Worm (Caenorhabditis elegans) whole organism, midembryonic: ENCODE results near the gene F41E7.7.

Source experiments
- T22C8.4 ChIP-seq: fragments of 200-800 bp; sonication (Bioruptor generic); IDR thresholded peaks from 2 replicates; pipeline ENCODE4 v1.3.6; 2022; ENCODE audit warnings: missing genetic modification characterization, missing compliant biosample characterization
- cog-1 ChIP-seq: sonication (generic microtip); optimal IDR thresholded peaks from 2 replicates; lab custom pipeline; 2016; ENCODE audit warnings: missing genetic modification characterization, missing compliant biosample characterization
- flt-1 ChIP-seq: fragments of 200-800 bp; sonication (Bioruptor generic); IDR thresholded peaks from 2 replicates; pipeline ENCODE4 v1.3.6; 2022; ENCODE audit warnings: missing genetic modification characterization, missing compliant biosample characterization
- klf-2 ChIP-seq: fragments of 200-800 bp; sonication (Bioruptor generic); conservative IDR thresholded peaks from 2 replicates; pipeline ENCODE4 v1.3.6; 2022; ENCODE audit warnings: missing genetic modification reagents, missing genetic modification characterization, missing compliant biosample characterization
- med-1 ChIP-seq: sonication (generic microtip); optimal IDR thresholded peaks from 2 replicates; lab custom pipeline; 2017; ENCODE audit warnings: missing genetic modification characterization, mild to moderate bottlenecking, missing compliant biosample characterization, antibody characterized with exemption, missing genetic modification reagents; ENCODE audit not compliant: insufficient read depth
- ref-1 ChIP-seq: fragments of 200-800 bp; sonication (Bioruptor generic); conservative IDR thresholded peaks from 2 replicates; pipeline ENCODE4 v1.3.6; 2022; ENCODE audit warnings: missing genetic modification reagents, missing genetic modification characterization, missing compliant biosample characterization
- tab-1 ChIP-seq: fragments of 200-800 bp; sonication (Bioruptor generic); IDR thresholded peaks from 2 replicates; pipeline ENCODE4 v1.3.6; 2022; ENCODE audit warnings: missing genetic modification characterization, missing compliant biosample characterization
- ztf-23 ChIP-seq: fragments of 200-800 bp; sonication (Bioruptor generic); IDR thresholded peaks from 2 replicates; pipeline ENCODE4 v1.3.6; 2022; ENCODE audit warnings: missing genetic modification reagents, missing genetic modification characterization, missing compliant biosample characterization
- ztf-29 ChIP-seq: fragments of 200-800 bp; sonication (Bioruptor generic); IDR thresholded peaks from 2 replicates; pipeline ENCODE4 v1.3.6; 2022; ENCODE audit warnings: missing genetic modification reagents, missing genetic modification characterization, missing compliant biosample characterization

F41E7.7 gene

ce11 chrX:10321401-10321800 is 13.8 kb downstream of the F41E7.7 start:
- TF ChIP-seq klf-2: no peak
- no peak for TF ChIP-seq tab-1
- no peak for TF ChIP-seq cog-1 (tag; lab: Kevin White, UChicago)
- TF ChIP-seq T22C8.4 (GFP tag; lab: Robert Waterston, UW): no peak
- TF ChIP-seq ztf-29 (GFP tag; lab: Robert Waterston, UW): no peak
- TF ChIP-seq ref-1: no peak
- no peak for TF ChIP-seq ztf-23 (GFP tag; lab: Robert Waterston, UW)
- no peak for TF ChIP-seq flt-1 (GFP tag; lab: Robert Waterston, UW)
- TF ChIP-seq med-1 (GFP tag; lab: Kevin White, UChicago): no peak

- no peak for TF ChIP-seq ref-1
Observed at ce11 chrX:10327323-10328022, 19.9 kb downstream of the F41E7.7 start, which contains the start of gene acl-5. Gene acl-5 (minus strand): TSS chrX:10327456.

- peak; percentile 20 for TF ChIP-seq cog-1 (tag; lab: Kevin White, UChicago)
- no peak for TF ChIP-seq T22C8.4 (GFP tag; lab: Robert Waterston, UW)
- TF ChIP-seq ref-1: no peak
- no peak for TF ChIP-seq med-1 (GFP tag; lab: Kevin White, UChicago)
Observed at ce11 chrX:10332035-10332614, 24.5 kb downstream of the F41E7.7 start.

DNA sequence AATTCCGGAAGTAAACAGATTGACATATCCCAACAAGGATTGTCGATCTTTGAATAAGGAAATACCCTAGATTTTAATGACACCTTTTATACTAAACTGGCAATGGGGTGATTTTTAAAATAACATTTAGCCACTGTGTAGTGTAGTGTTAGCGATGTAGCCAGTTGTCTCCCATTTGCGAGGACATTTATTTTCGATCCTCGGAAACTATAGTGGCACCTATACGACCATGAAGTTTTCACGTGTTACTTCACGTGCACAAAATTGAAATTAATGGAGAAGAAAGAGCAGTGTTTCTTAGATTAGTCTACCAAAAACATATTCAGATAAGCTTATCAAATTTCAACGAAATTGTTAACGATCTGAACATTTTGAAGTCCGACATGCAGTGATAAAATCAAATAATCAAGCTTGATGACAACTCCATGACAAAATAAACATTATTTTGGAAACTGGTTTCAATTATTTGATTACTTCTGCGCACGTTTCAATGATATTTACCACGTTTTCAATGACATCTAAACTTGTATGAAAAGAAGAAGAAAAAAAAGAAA is 25.8 kb downstream of the F41E7.7 start, which contains the start of gene R07E3.4:
Gene R07E3.4, minus strand, starts transcription at position 51 of the 554 bp plus-strand sequence.
- TF ChIP-seq T22C8.4 (GFP tag; lab: Robert Waterston, UW) (no peak), ref-1 (no peak), ztf-23 (GFP tag; lab: Robert Waterston, UW) (no peak), klf-2 (no peak), flt-1 (GFP tag; lab: Robert Waterston, UW) (no peak), med-1 (GFP tag; lab: Kevin White, UChicago) (no peak), ztf-29 (GFP tag; lab: Robert Waterston, UW) (no peak), tab-1 (no peak), cog-1 (tag; lab: Kevin White, UChicago) (no peak)

- TF ChIP-seq klf-2: no peak
- TF ChIP-seq cog-1 (tag; lab: Kevin White, UChicago): no peak
- TF ChIP-seq tab-1: no peak
- no peak for TF ChIP-seq ztf-29 (GFP tag; lab: Robert Waterston, UW)
- TF ChIP-seq flt-1 (GFP tag; lab: Robert Waterston, UW): no peak
- no peak for TF ChIP-seq T22C8.4 (GFP tag; lab: Robert Waterston, UW)
- no peak for TF ChIP-seq med-1 (GFP tag; lab: Kevin White, UChicago)
- no peak for TF ChIP-seq ztf-23 (GFP tag; lab: Robert Waterston, UW)
Observed at ce11 chrX:10336138-10336537, 28.5 kb downstream of the F41E7.7 start, which contains the start of gene idpa-3. Gene idpa-3 (plus strand): TSS chrX:10336438.

DNA sequence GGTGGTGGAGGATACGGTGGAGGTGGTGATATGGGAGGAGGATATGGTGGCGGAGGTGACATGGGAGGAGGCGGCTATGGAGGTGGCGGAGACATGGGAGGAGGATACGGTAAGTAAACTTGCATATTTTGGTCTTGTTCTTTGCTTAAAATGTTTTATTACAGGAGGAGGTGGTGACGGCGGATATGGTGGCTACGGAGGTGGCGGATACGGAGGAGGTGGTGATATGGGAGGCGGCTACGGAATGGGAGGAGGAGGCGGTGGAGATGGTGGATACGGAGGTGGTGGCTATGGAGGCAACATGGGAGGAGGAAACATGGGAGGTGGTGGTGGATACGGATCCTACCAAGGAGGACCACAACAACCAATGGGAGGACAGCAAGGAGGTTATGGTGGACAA is 29.0 kb downstream of the F41E7.7 start:
- no peak for TF ChIP-seq klf-2
- 0 out of 2 replicates have a peak, but pooled peaks have one; percentile 45 for TF ChIP-seq ztf-23 (GFP tag; lab: Robert Waterston, UW)

DNA sequence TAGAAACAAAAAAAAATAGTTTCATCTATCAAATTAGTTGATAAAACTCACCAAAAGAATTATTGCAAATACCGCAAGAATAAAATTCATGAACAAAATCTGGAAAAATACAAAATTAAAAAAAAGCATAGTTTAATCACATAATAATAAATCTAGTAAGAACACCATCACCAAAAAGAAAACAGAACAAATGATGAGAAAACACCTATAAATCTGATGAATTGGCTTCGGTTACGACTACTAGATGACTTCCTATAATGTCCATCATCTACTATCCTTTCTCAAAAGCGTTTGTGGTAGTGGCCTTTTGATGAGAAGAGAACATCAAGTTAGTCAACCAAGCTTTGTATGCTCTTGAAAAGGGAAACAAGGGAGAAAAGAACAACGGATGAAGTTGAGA is 30.5 kb downstream of the F41E7.7 start, which contains the start of gene cut-5:
Gene cut-5, minus strand, starts transcription at position 101 of the 400 bp plus-strand sequence.
- TF ChIP-seq tab-1: no peak
- TF ChIP-seq flt-1 (GFP tag; lab: Robert Waterston, UW): no peak
- TF ChIP-seq klf-2: no peak
- TF ChIP-seq T22C8.4 (GFP tag; lab: Robert Waterston, UW): no peak
- no peak for TF ChIP-seq ztf-29 (GFP tag; lab: Robert Waterston, UW)
- TF ChIP-seq med-1 (GFP tag; lab: Kevin White, UChicago): no peak
- TF ChIP-seq ref-1: no peak
- no peak for TF ChIP-seq cog-1 (tag; lab: Kevin White, UChicago)
- no peak for TF ChIP-seq ztf-23 (GFP tag; lab: Robert Waterston, UW)

DNA sequence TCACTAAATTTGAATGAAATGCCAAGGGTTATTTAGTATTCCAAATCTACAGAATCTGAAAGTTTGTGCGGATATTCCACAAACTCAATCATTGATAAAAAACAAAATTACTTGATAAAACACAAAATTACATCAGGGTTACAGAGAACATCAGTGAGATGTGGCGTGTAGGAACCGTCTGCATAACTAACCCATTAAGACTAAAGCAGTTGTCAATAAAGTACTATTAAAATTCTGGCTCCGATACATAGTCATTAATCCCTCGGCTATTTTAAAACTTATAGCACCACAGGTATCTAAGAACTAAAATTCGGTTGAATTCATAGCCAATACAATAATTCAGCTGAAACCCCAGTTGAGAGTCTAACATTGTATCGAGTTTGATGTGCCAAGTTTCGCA is 31.2 kb downstream of the F41E7.7 start:
- TF ChIP-seq flt-1 (GFP tag; lab: Robert Waterston, UW) (no peak), T22C8.4 (GFP tag; lab: Robert Waterston, UW) (no peak), tab-1 (no peak), med-1 (GFP tag; lab: Kevin White, UChicago) (no peak), ref-1 (no peak)

DNA sequence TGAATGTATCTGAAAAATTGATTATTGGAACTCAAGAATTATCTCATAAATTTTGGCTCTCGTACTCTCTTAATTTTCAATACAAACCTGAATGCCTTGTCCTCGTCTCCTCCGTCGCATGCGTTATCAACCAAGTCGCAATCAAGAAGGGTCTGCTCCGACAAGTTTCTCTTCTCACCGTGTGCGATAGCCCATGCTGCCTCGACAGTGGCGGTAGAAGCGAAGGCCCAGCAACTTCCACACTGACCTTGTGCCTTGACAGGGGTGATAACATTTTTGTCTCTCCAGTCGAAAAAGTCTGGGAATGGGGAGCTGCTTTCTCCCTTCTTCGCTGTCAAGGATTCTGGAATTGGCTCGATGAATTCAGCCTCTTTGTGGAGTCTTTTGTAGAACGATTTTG is 32.4 kb downstream of the F41E7.7 start:
- no peak for TF ChIP-seq flt-1 (GFP tag; lab: Robert Waterston, UW)
- TF ChIP-seq klf-2: no peak
- no peak for TF ChIP-seq T22C8.4 (GFP tag; lab: Robert Waterston, UW)
- TF ChIP-seq med-1 (GFP tag; lab: Kevin White, UChicago): no peak
- no peak for TF ChIP-seq ztf-29 (GFP tag; lab: Robert Waterston, UW)
- no peak for TF ChIP-seq tab-1
- TF ChIP-seq cog-1 (tag; lab: Kevin White, UChicago): no peak
- no peak for TF ChIP-seq ztf-23 (GFP tag; lab: Robert Waterston, UW)
- no peak for TF ChIP-seq ref-1

DNA sequence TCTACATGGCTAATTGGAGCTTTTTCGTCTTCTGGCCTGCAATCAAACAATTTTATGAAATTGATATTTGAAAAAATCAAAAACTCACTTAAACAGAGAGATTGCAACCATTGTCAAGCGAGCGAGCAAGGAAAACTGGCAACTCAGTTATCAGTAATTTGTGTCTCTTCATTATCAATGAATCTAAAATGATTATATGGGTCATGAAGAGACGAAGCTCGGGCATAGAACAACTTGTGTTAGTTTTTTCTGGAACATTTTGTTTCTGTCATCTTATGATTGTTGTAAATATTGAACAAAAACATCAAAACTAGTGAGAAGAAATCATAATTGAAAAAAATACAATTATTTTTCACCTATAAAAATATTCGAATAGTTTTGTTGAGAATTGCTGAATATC is 33.4 kb downstream of the F41E7.7 start, which contains the start of gene R07E3.1:
Gene R07E3.1, minus strand, starts transcription at position 176 of the 400 bp plus-strand sequence.
- TF ChIP-seq ztf-23 (GFP tag; lab: Robert Waterston, UW): no peak
- TF ChIP-seq ref-1: no peak
- TF ChIP-seq cog-1 (tag; lab: Kevin White, UChicago): no peak
- TF ChIP-seq T22C8.4 (GFP tag; lab: Robert Waterston, UW): no peak
- TF ChIP-seq klf-2: no peak
- no peak for TF ChIP-seq flt-1 (GFP tag; lab: Robert Waterston, UW)
- TF ChIP-seq tab-1: no peak
- TF ChIP-seq med-1 (GFP tag; lab: Kevin White, UChicago): no peak
- no peak for TF ChIP-seq ztf-29 (GFP tag; lab: Robert Waterston, UW)
